Worm (Caenorhabditis elegans): ENCODE measurements around the gene M163.9.

Gene M163.9

DNA sequence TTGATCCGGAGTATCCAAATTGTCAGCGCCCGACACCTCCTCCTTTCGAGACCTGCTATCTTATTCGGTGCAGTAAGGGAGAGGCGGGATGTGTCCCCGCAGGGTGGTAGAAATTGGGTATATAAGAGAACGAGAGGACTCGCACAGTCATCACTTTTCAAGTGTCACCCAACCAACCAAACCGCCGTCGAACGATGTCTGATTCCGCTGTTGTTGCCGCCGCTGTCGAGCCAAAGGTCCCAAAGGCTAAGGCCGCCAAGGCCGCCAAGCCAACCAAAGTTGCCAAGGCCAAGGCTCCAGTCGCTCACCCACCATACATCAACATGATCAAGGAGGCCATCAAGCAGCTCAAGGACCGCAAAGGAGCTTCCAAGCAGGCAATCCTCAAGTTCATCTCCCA lies 20.6 kb downstream of the M163.9 start, which contains the start of gene his-24 (continued):
- TF ChIP-seq nhr-102 (tag; optimal IDR thresholded peaks at IDR 0.05) (peak; percentile 45), dve-1 (tag; optimal IDR thresholded peaks at IDR 0.05; ENCODE audit: insufficient read depth) (peak; percentile 81), cey-2 (tag; optimal IDR thresholded peaks at IDR 0.05; ENCODE audit: borderline replicate concordance, insufficient read depth) (no peak), nhr-28 (tag; optimal IDR thresholded peaks at IDR 0.05) (peak; percentile 56), aly-2 (tag; optimal IDR thresholded peaks at IDR 0.05) (no peak), hif-1 (tag; optimal IDR thresholded peaks at IDR 0.05) (peak in 1 of 2 experiments; percentile 51), F44E2.7 (GFP tag; IDR thresholded peaks at IDR 0.05) (no peak), ceh-32 (tag; optimal IDR thresholded peaks at IDR 0.05; ENCODE audit: poor library complexity) (no peak), ces-1 (GFP tag; optimal IDR thresholded peaks at IDR 0.05) (no peak), nhr-111 (GFP tag; optimal IDR thresholded peaks at IDR 0.05) (no peak), lin-38 (GFP tag; IDR thresholded peaks at IDR 0.05) (no peak), unc-130 (GFP tag; optimal IDR thresholded peaks at IDR 0.05) (no peak), daf-8 (GFP tag; IDR thresholded peaks at IDR 0.05) (no peak), ZK337.2 (GFP tag; IDR thresholded peaks at IDR 0.05) (no peak), nhr-237 (tag; optimal IDR thresholded peaks at IDR 0.05) (no peak), php-3 (GFP tag; IDR thresholded peaks at IDR 0.05) (peak; percentile 65), daf-12 (tag; optimal IDR thresholded peaks at IDR 0.05) (no peak), hmg-1.1 (GFP tag; IDR thresholded peaks at IDR 0.05) (peak; percentile 79), zfp-2 (tag; optimal IDR thresholded peaks at IDR 0.05) (no peak), lim-7 (GFP tag; IDR thresholded peaks at IDR 0.05) (no peak), T20F7.1 (GFP tag; optimal IDR thresholded peaks at IDR 0.05) (no peak), hlh-30 (tag; optimal IDR thresholded peaks at IDR 0.05; ENCODE audit: insufficient read depth) (peak; percentile 71), fos-1 (tag; optimal IDR thresholded peaks at IDR 0.05) (no peak), mes-2 (tag; optimal IDR thresholded peaks at IDR 0.05; ENCODE audit: poor library complexity, severe bottlenecking) (peak; percentile 81), ctbp-1 (GFP tag; IDR thresholded peaks at IDR 0.05) (peak; percentile 62; the same call in 1 of the 2 replicates), egl-27 (tag; optimal IDR thresholded peaks at IDR 0.05) (no peak), pha-4 (GFP tag; IDR thresholded peaks at IDR 0.05) (peak; percentile 70), pha-4 (tag; optimal IDR thresholded peaks at IDR 0.05) (no peak), Y48G9A.11 (GFP tag; IDR thresholded peaks at IDR 0.05) (no peak), F49E8.2 (tag; optimal IDR thresholded peaks at IDR 0.05; ENCODE audit: borderline replicate concordance) (no peak), arid-1 (GFP tag; conservative IDR thresholded peaks at IDR 0.05) (no peak), mep-1 (tag; optimal IDR thresholded peaks at IDR 0.05) (peak; percentile 83), madf-9 (GFP tag; conservative IDR thresholded peaks at IDR 0.05) (0 out of 2 replicates have a peak, but pooled peaks have one; percentile 34), egl-43 (GFP tag; IDR thresholded peaks at IDR 0.05) (peak; percentile 56; the same call in 1 of the 2 replicates), mxl-2 (GFP tag; conservative IDR thresholded peaks at IDR 0.05) (0 out of 2 replicates have a peak, but pooled peaks have one; percentile 40), dpl-1 (GFP tag; optimal IDR thresholded peaks at IDR 0.05) (peak; percentile 45), zip-2 (tag; optimal IDR thresholded peaks at IDR 0.05) (no peak), saeg-2 (GFP tag; IDR thresholded peaks at IDR 0.05) (no peak), F37D6.2 (tag; optimal IDR thresholded peaks at IDR 0.05) (peak; percentile 19), nhr-11 (tag; optimal IDR thresholded peaks at IDR 0.05) (peak; percentile 48), hlh-11 (tag; optimal IDR thresholded peaks at IDR 0.05) (peak; percentile 70), F26F4.8 (GFP tag; conservative IDR thresholded peaks at IDR 0.05) (no peak), mdt-29 (GFP tag; IDR thresholded peaks at IDR 0.05) (no peak), pqm-1 (tag; optimal IDR thresholded peaks at IDR 0.05) (peak; percentile 40), lir-3 (tag; optimal IDR thresholded peaks at IDR 0.05) (no peak), ceh-44 (GFP tag; IDR thresholded peaks at IDR 0.05) (no peak), Y105C5A.15 (GFP tag; IDR thresholded peaks at IDR 0.05) (no peak), lin-1 (GFP tag; IDR thresholded peaks at IDR 0.05) (no peak), nhr-76 (tag; optimal IDR thresholded peaks at IDR 0.05) (no peak), mxl-3 (GFP tag; optimal IDR thresholded peaks at IDR 0.05) (peak; percentile 56), Y75B8A.6 (GFP tag; IDR thresholded peaks at IDR 0.05) (no peak)
